Fruit fly (Drosophila melanogaster) whole organism, prepupa: ENCODE measurements around the gene Cyp303a1.

ENCODE experiments used
- Blimp-1 ChIP-seq: fragments of 200-800 bp; sonication (Bioruptor generic); optimal IDR thresholded peaks from 3 replicates; lab custom pipeline; 2017; ENCODE audit warnings: missing biosample characterization, missing genetic modification characterization, mild to moderate bottlenecking, moderate library complexity, missing genetic modification reagents
- CG11902 ChIP-seq: fragments of 200-800 bp; sonication (Bioruptor generic); optimal IDR thresholded peaks from 3 replicates; lab custom pipeline; 2016; ENCODE audit warnings: missing biosample characterization, missing genetic modification characterization
- CG15336 ChIP-seq: fragments of 200-800 bp; sonication (Bioruptor generic); IDR thresholded peaks from 2 replicates; pipeline ENCODE4 v1.3.6; 2022; ENCODE audit warnings: missing biosample characterization, missing genetic modification characterization
- CG31627 ChIP-seq: fragments of 200-800 bp; sonication (Bioruptor generic); optimal IDR thresholded peaks from 3 replicates; lab custom pipeline; 2016; ENCODE audit warnings: missing biosample characterization, missing genetic modification characterization
- CG6276 ChIP-seq: fragments of 200-800 bp; sonication (Bioruptor generic); optimal IDR thresholded peaks from 2 replicates; lab custom pipeline; 2017; ENCODE audit warnings: missing biosample characterization, mild to moderate bottlenecking, missing genetic modification characterization
- Eip93F ChIP-seq: fragments of 200-800 bp; sonication (Bioruptor generic); optimal IDR thresholded peaks from 2 replicates; lab custom pipeline; 2016; ENCODE audit warnings: missing biosample characterization, mild to moderate bottlenecking, missing genetic modification characterization
- Gug ChIP-seq: fragments of 200-800 bp; sonication (Bioruptor generic); IDR thresholded peaks from 2 replicates; pipeline ENCODE4 v1.3.6; 2022; ENCODE audit warnings: missing biosample characterization, missing genetic modification characterization
- Hr39 ChIP-seq: fragments of 200-800 bp; sonication (Bioruptor generic); optimal IDR thresholded peaks from 2 replicates; lab custom pipeline; 2016; ENCODE audit warnings: missing biosample characterization, missing genetic modification characterization
- Lpt ChIP-seq: fragments of 200-800 bp; sonication (Bioruptor generic); optimal IDR thresholded peaks from 3 replicates; lab custom pipeline; 2016; ENCODE audit warnings: missing biosample characterization, missing genetic modification characterization
- Sox102F ChIP-seq: fragments of 200-800 bp; sonication (Bioruptor generic); optimal IDR thresholded peaks from 2 replicates; lab custom pipeline; 2016; ENCODE audit warnings: missing biosample characterization, mild to moderate bottlenecking, missing genetic modification characterization
- dsx ChIP-seq: fragments of 200-800 bp; optimal IDR thresholded peaks from 3 replicates; lab custom pipeline; 2019; ENCODE audit warnings: missing biosample characterization, mild to moderate bottlenecking, missing genetic modification characterization, moderate library complexity; ENCODE audit not compliant: poor library complexity, severe bottlenecking
- eg ChIP-seq: fragments of 200-800 bp; sonication (Bioruptor generic); IDR thresholded peaks from 3 replicates; pipeline ENCODE4 v1.3.6; 2022; ENCODE audit warnings: missing biosample characterization, missing genetic modification characterization
- esn ChIP-seq: fragments of 200-800 bp; sonication (Bioruptor generic); optimal IDR thresholded peaks from 2 replicates; lab custom pipeline; 2016; ENCODE audit warnings: missing biosample characterization, mild to moderate bottlenecking, missing genetic modification characterization, moderate library complexity

DNA sequence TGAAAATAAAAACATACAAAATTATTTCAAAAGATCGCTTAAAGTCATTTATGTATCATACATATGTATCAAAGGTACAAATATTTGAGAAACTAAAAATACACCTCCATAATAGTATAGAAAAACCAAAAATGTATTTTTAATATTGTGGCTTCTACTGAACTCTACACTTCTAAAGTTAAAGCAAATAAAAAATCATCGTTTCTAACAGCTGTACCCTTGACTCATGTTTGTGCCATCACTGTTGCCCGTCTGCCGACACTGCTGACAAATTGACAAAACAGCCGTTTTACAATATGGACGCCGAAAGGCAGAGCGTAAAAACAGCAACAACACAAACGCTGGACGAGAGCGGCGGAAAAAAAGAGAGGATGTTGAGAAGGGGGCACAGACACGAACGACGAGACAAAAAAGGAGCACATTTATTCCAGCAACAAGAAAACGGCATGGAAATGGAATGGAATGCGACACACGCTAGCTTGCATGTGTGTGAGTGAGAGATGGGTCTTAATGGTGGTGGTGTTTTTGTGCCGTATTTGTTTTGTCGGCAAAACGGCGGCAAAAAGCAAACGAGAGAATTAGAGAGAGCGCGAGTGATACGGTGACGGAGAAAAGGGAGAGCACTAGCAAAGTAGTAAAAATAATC lies 7.5 kb upstream of the Cyp303a1 start:
- no peak for TF ChIP-seq Blimp-1 (GFP tag; lab: Kevin White, UChicago)
- peak; percentile 53 for TF ChIP-seq Lpt (GFP tag; lab: Kevin White, UChicago)
- no peak for TF ChIP-seq Gug (GFP tag; lab: Robert Waterston, UW)
- TF ChIP-seq CG15336 (GFP tag; lab: Robert Waterston, UW), result no peak
- peak; percentile 27 for TF ChIP-seq CG11902
- peak; percentile 60 for TF ChIP-seq CG31627
- TF ChIP-seq Hr39, result peak; percentile 68
- TF ChIP-seq Eip93F, result no peak
- peak; percentile 71 for TF ChIP-seq dsx
- peak; percentile 83 for TF ChIP-seq CG6276 (GFP tag; lab: Kevin White, UChicago)
- TF ChIP-seq eg, result no peak
- peak; percentile 62 for TF ChIP-seq esn (GFP tag; lab: Kevin White, UChicago)
- peak; percentile 65 for TF ChIP-seq Sox102F (GFP tag; lab: Kevin White, UChicago)
